Worm (Caenorhabditis elegans) whole organism, midembryonic: ENCODE data around the gene plc-4.

Source experiments
- flt-1 ChIP-seq: fragments of 200-800 bp; sonication (Bioruptor generic); IDR thresholded peaks from 2 replicates; pipeline ENCODE4 v1.3.6; 2022; ENCODE audit warnings: missing genetic modification characterization, missing compliant biosample characterization
- ztf-23 ChIP-seq: fragments of 200-800 bp; sonication (Bioruptor generic); IDR thresholded peaks from 2 replicates; pipeline ENCODE4 v1.3.6; 2022; ENCODE audit warnings: missing genetic modification reagents, missing genetic modification characterization, missing compliant biosample characterization

DNA sequence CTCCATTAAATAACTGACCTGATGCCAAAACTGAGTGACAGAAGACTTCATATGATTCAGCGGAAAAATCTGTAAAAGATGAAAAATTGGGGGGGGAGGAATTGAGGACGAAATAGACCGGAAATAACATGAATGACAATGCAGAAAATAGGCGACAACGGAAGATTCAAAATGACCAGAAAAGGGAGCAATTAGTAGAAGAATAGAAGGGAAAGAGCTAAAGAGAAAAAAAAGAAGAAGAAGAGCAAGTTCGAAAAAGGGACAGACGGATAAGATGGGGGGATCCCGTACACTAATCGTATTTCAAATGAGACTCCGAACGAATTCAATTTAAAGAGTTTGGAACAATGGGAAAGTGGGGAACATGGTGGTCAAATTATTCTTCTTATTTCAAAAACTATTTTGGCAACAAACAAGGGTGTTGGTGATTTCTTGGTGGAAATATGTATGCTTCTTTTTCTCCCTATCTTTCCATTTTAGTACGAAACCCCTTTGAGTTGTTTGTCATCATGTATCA is 30.1 kb upstream of the plc-4 start, which contains the start of gene R05G6.10:
- TF ChIP-seq ztf-23 (GFP tag; lab: Robert Waterston, UW) (no peak), flt-1 (GFP tag; lab: Robert Waterston, UW) (no peak)
